Fruit fly (Drosophila melanogaster): ENCODE data around the gene CG42300.
A peak's percentile ranks its signal among the peaks of the same experiment; 100 is the strongest.

CG42300 gene

DNA sequence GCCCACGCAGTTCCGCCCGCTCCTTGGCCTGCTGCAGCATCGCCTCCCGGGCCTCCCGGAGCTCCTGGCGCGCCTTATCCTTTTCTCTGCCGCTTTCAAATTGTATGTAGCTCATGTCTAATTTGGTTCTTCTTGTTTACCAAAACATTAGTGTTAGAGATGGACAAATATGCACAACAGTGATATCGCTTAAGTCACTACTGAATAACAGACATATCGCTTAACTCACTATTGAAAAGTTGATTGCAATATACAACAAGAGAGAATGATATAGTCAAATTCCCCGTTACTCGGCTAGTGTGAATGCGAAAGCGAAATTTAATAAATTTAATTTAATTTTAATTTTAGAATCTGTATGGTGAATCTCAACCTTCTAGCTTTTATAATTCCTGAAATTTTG lies 18.5 kb upstream of the CG42300 start, which contains the start of gene CG9213 (continued):
- peak; percentile 77 for TF ChIP-seq CG16813 (GFP tag; IDR thresholded peaks at IDR 0.05; ENCODE audit: partially characterized antibody)
- TF ChIP-seq Myb (GFP tag; optimal IDR thresholded peaks at IDR 0.05), result peak; percentile 35
- TF ChIP-seq CG10321 (GFP tag; IDR thresholded peaks at IDR 0.05), result no peak
- peak; percentile 72 for TF ChIP-seq bbx (GFP tag; IDR thresholded peaks at IDR 0.05; ENCODE audit: partially characterized antibody)
- peak; percentile 58; the same call in 2 of the 3 replicates for TF ChIP-seq zen2 (GFP tag; IDR thresholded peaks at IDR 0.05; ENCODE audit: partially characterized antibody)
- peak; percentile 54 for TF ChIP-seq pzg (GFP tag; optimal IDR thresholded peaks at IDR 0.05)
- peak; percentile 9 for TF ChIP-seq dm (GFP tag; optimal IDR thresholded peaks at IDR 0.05)
- peak; percentile 49; the same call in 1 of the 3 replicates for TF ChIP-seq CG7963 (GFP tag; IDR thresholded peaks at IDR 0.05; ENCODE audit: partially characterized antibody)
- peak; percentile 18 for TF ChIP-seq zen (tag; optimal IDR thresholded peaks at IDR 0.05)
- TF ChIP-seq ato (GFP tag; IDR thresholded peaks at IDR 0.05; ENCODE audit: partially characterized antibody), result peak; percentile 63
- TF ChIP-seq sr (GFP tag; IDR thresholded peaks at IDR 0.05), result no peak
- TF ChIP-seq hb (GFP tag; IDR thresholded peaks at IDR 0.05; ENCODE audit: partially characterized antibody), result peak; percentile 73
- TF ChIP-seq Dbx (GFP tag; IDR thresholded peaks at IDR 0.05), result 0 out of 3 replicates have a peak, but pooled peaks have one; percentile 14
- TF ChIP-seq stwl (tag; optimal IDR thresholded peaks at IDR 0.05), result peak; percentile 34
- TF ChIP-seq CG12391 (tag; optimal IDR thresholded peaks at IDR 0.05), result peak; percentile 0
- TF ChIP-seq Ptx1 (GFP tag; IDR thresholded peaks at IDR 0.05), result 0 out of 2 replicates have a peak, but pooled peaks have one; percentile 12
- no peak for TF ChIP-seq Optix (GFP tag; IDR thresholded peaks at IDR 0.05)
- TF ChIP-seq Usf (GFP tag; optimal IDR thresholded peaks at IDR 0.05), result no peak
- TF ChIP-seq NfI (GFP tag; optimal IDR thresholded peaks at IDR 0.05), result peak; percentile 13
- peak; percentile 29; the same call in 1 of the 2 replicates for TF ChIP-seq slbo (GFP tag; IDR thresholded peaks at IDR 0.05)
- TF ChIP-seq hbn (GFP tag; IDR thresholded peaks at IDR 0.05; ENCODE audit: partially characterized antibody), result peak; percentile 77
- peak; percentile 86 for TF ChIP-seq Doc3 (GFP tag; IDR thresholded peaks at IDR 0.05; ENCODE audit: partially characterized antibody)
- peak; percentile 65 for TF ChIP-seq CG8281 (tag; optimal IDR thresholded peaks at IDR 0.05)
- TF ChIP-seq mam (GFP tag; optimal IDR thresholded peaks at IDR 0.05), result peak; percentile 17
- TF ChIP-seq run (tag; optimal IDR thresholded peaks at IDR 0.05), result no peak
- peak; percentile 23 for TF ChIP-seq Xbp1 (GFP tag; optimal IDR thresholded peaks at IDR 0.05)
- TF ChIP-seq grn (GFP tag; optimal IDR thresholded peaks at IDR 0.05), result no peak
- TF ChIP-seq CG3838 (GFP tag; optimal IDR thresholded peaks at IDR 0.05), result no peak
- TF ChIP-seq unc-4 (GFP tag; IDR thresholded peaks at IDR 0.05; ENCODE audit: partially characterized antibody), result peak; percentile 81
- TF ChIP-seq inv (GFP tag; IDR thresholded peaks at IDR 0.05; ENCODE audit: partially characterized antibody), result peak; percentile 70
- no peak for TF ChIP-seq CG8478 (optimal IDR thresholded peaks at IDR 0.05)
- no peak for TF ChIP-seq CG9727 (GFP tag; optimal IDR thresholded peaks at IDR 0.05)
- no peak for TF ChIP-seq fd64A (GFP tag; optimal IDR thresholded peaks at IDR 0.05)
- TF ChIP-seq Neu2 (GFP tag; optimal IDR thresholded peaks at IDR 0.05; ENCODE audit: borderline replicate concordance), result no peak
- TF ChIP-seq CG30020 (tag; optimal IDR thresholded peaks at IDR 0.05), result no peak
- no peak for TF ChIP-seq CG32772 (GFP tag; IDR thresholded peaks at IDR 0.05)
- TF ChIP-seq pnt (GFP tag; optimal IDR thresholded peaks at IDR 0.05), result no peak

DNA sequence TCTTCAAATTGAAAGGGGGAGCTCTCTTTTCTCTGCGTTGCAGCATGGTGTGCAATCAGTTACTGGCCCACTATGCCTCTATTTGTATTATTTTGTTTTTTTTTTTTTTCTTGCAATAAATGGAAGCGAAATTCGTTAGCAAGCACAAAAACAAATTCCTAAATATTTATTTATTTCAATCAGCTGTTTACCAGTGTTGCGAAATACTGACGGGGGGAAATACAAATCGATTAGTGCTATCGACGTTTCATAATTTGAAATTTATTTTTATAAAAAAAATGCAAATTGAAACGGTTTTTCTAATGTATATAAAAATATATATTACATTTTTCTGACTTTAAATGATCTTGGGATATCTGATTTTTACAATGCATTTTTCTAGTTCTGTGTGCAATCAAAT lies 16.1 kb upstream of the CG42300 start, which contains the start of gene CG15643:
Gene CG15643, minus strand, starts transcription at position 211 of the 400 bp plus-strand sequence.
- peak; percentile 20 for TF ChIP-seq pzg (GFP tag; optimal IDR thresholded peaks at IDR 0.05)
- TF ChIP-seq CG12155 (GFP tag; optimal IDR thresholded peaks at IDR 0.05), result no peak
- TF ChIP-seq CG13287 (GFP tag; IDR thresholded peaks at IDR 0.05; ENCODE audit: partially characterized antibody), result 0 out of 2 replicates have a peak, but pooled peaks have one; percentile 19
- TF ChIP-seq onecut (GFP tag; IDR thresholded peaks at IDR 0.05), result 0 out of 2 replicates have a peak, but pooled peaks have one; percentile 8
- TF ChIP-seq MBD-R2 (GFP tag; IDR thresholded peaks at IDR 0.05), result peak; percentile 70
- no peak for TF ChIP-seq TFAM (GFP tag; optimal IDR thresholded peaks at IDR 0.05)
- no peak for TF ChIP-seq schlank (tag; optimal IDR thresholded peaks at IDR 0.05)
- TF ChIP-seq amos (GFP tag; IDR thresholded peaks at IDR 0.05; ENCODE audit: partially characterized antibody), result peak; percentile 21; the same call in 1 of the 2 replicates
- TF ChIP-seq CG5180 (GFP tag; optimal IDR thresholded peaks at IDR 0.05), result no peak
- TF ChIP-seq hbn (GFP tag; IDR thresholded peaks at IDR 0.05; ENCODE audit: partially characterized antibody), result 0 out of 2 replicates have a peak, but pooled peaks have one; percentile 21
- TF ChIP-seq Dll (GFP tag; IDR thresholded peaks at IDR 0.05; ENCODE audit: partially characterized antibody), result no peak
- no peak for TF ChIP-seq Rfx (GFP tag; IDR thresholded peaks at IDR 0.05)
- TF ChIP-seq jing (GFP tag; optimal IDR thresholded peaks at IDR 0.05), result no peak
- no peak for TF ChIP-seq ham (GFP tag; IDR thresholded peaks at IDR 0.05)
- TF ChIP-seq abd-A (tag; optimal IDR thresholded peaks at IDR 0.05), result no peak
- no peak for TF ChIP-seq CG31388 (GFP tag; optimal IDR thresholded peaks at IDR 0.05)

Data from whole organism, embryonic.